Worm (Caenorhabditis elegans): ENCODE data around the gene Y53G8AR.9.

Gene Y53G8AR.9

ce11 chrIII:3294283-3294793, 26.7 kb downstream of the Y53G8AR.9 start, which contains the start of the genes Y53G8AR.8 and Y53G8AR.6:
Gene Y53G8AR.8, minus strand, starts transcription at chrIII:3294330.
Gene Y53G8AR.6, plus strand, starts transcription at chrIII:3294743.
- no peak for TF ChIP-seq nhr-179 (tag; optimal IDR thresholded peaks at IDR 0.05)
- no peak for TF ChIP-seq lsy-27 (tag; optimal IDR thresholded peaks at IDR 0.05; ENCODE audit: borderline replicate concordance, insufficient read depth)
- peak; percentile 45; the same call in 1 of the 2 replicates for TF ChIP-seq madf-6 (GFP tag; IDR thresholded peaks at IDR 0.05)
- 0 out of 2 replicates have a peak, but pooled peaks have one; percentile 12 for TF ChIP-seq rcor-1 (GFP tag; IDR thresholded peaks at IDR 0.05)
- no peak for TF ChIP-seq ceh-79 (tag; optimal IDR thresholded peaks at IDR 0.05)
- no peak for TF ChIP-seq dpl-1 (GFP tag; optimal IDR thresholded peaks at IDR 0.05)
- no peak for TF ChIP-seq bed-1 (GFP tag; IDR thresholded peaks at IDR 0.05)
- TF ChIP-seq snpc-1.1 (tag; optimal IDR thresholded peaks at IDR 0.05; ENCODE audit: insufficient read depth) = no peak
- TF ChIP-seq hmg-1.2 (GFP tag; IDR thresholded peaks at IDR 0.05) = peak; percentile 98
- TF ChIP-seq hsf-1 (GFP tag; IDR thresholded peaks at IDR 0.05) = no peak
- TF ChIP-seq T26A5.8 (tag; optimal IDR thresholded peaks at IDR 0.05) = no peak
- peak; percentile 35 for TF ChIP-seq efl-1 (GFP tag; optimal IDR thresholded peaks at IDR 0.05)
- TF ChIP-seq rpc-1 (optimal IDR thresholded peaks at IDR 0.05) = no peak
- TF ChIP-seq rpc-1 (tag; optimal IDR thresholded peaks at IDR 0.05) = no peak
- TF ChIP-seq lsl-1 (GFP tag; optimal IDR thresholded peaks at IDR 0.05) = peak; percentile 50
- TF ChIP-seq lin-54 (GFP tag; optimal IDR thresholded peaks at IDR 0.05) = peak; percentile 43
- TF ChIP-seq pbrm-1 (GFP tag; IDR thresholded peaks at IDR 0.05) = no peak
- TF ChIP-seq K11D2.4 (GFP tag; IDR thresholded peaks at IDR 0.05) = no peak
- peak; percentile 79 for TF ChIP-seq F33H1.4 (GFP tag; IDR thresholded peaks at IDR 0.05)
- TF ChIP-seq cebp-1 (GFP tag; IDR thresholded peaks at IDR 0.05) = no peak
- TF ChIP-seq cebp-1 (tag; optimal IDR thresholded peaks at IDR 0.05) = no peak
- TF ChIP-seq ceh-91 (GFP tag; IDR thresholded peaks at IDR 0.05) = no peak
- no peak for TF ChIP-seq ama-1 (optimal IDR thresholded peaks at IDR 0.05)
- no peak for TF ChIP-seq ama-1 (GFP tag; optimal IDR thresholded peaks at IDR 0.05)

- TF ChIP-seq let-526 (GFP tag; IDR thresholded peaks at IDR 0.05) (no peak), D2030.7 (GFP tag; IDR thresholded peaks at IDR 0.05) (no peak), lin-26 (GFP tag; IDR thresholded peaks at IDR 0.05) (no peak), snpc-4 (GFP tag; optimal IDR thresholded peaks at IDR 0.05) (no peak), snpc-4 (tag; optimal IDR thresholded peaks at IDR 0.05) (no peak), Y95B8A.8 (GFP tag; IDR thresholded peaks at IDR 0.05) (no peak), athp-1 (tag; optimal IDR thresholded peaks at IDR 0.05) (no peak), nfya-2 (GFP tag; IDR thresholded peaks at IDR 0.05) (no peak), ets-4 (GFP tag; optimal IDR thresholded peaks at IDR 0.05) (peak; percentile 63), gei-17 (GFP tag; optimal IDR thresholded peaks at IDR 0.05) (no peak), T26A5.8 (tag; optimal IDR thresholded peaks at IDR 0.05) (no peak), ceh-79 (tag; optimal IDR thresholded peaks at IDR 0.05) (no peak), dox-1 (GFP tag; IDR thresholded peaks at IDR 0.05) (no peak), nhr-80 (tag; optimal IDR thresholded peaks at IDR 0.05) (peak; percentile 88), F33H1.4 (GFP tag; IDR thresholded peaks at IDR 0.05) (no peak)
These were observed 39.1 kb downstream of the Y53G8AR.9 start, which contains the start of gene mfsd-8 for ce11 chrIII:3281860-3282358. Gene mfsd-8, plus strand, starts transcription at chrIII:3282308.

- TF ChIP-seq Y53G8AR.9 (GFP tag; conservative IDR thresholded peaks at IDR 0.05) (no peak), F55B11.4 (tag; optimal IDR thresholded peaks at IDR 0.05; ENCODE audit: borderline replicate concordance, insufficient read depth) (no peak), snpc-1.1 (tag; optimal IDR thresholded peaks at IDR 0.05; ENCODE audit: insufficient read depth) (no peak), F22D6.2 (tag; optimal IDR thresholded peaks at IDR 0.05) (no peak), hlh-26 (GFP tag; conservative IDR thresholded peaks at IDR 0.05) (no peak), tbp1 (GFP tag; optimal IDR thresholded peaks at IDR 0.05) (peak; percentile 43), tbx-9 (tag; optimal IDR thresholded peaks at IDR 0.05; ENCODE audit: borderline replicate concordance) (no peak), madf-6 (GFP tag; IDR thresholded peaks at IDR 0.05) (no peak), C06A6.2 (GFP tag; conservative IDR thresholded peaks at IDR 0.05) (peak; percentile 77), pha-4 (tag; optimal IDR thresholded peaks at IDR 0.05) (no peak), lin-35 (GFP tag; optimal IDR thresholded peaks at IDR 0.05) (peak in 1 of 3 experiments; percentile 56), cebp-1 (GFP tag; IDR thresholded peaks at IDR 0.05) (no peak), cebp-1 (tag; optimal IDR thresholded peaks at IDR 0.05) (peak; percentile 69), K11D2.4 (GFP tag; IDR thresholded peaks at IDR 0.05) (peak; percentile 80), K12H6.12 (tag; optimal IDR thresholded peaks at IDR 0.05) (peak; percentile 34), egrh-3 (GFP tag; IDR thresholded peaks at IDR 0.05) (peak; percentile 53), nhr-80 (tag; optimal IDR thresholded peaks at IDR 0.05) (peak; percentile 14)
These were observed 41.7 kb downstream of the Y53G8AR.9 start for ce11 chrIII:3279304-3279703.
